Worm (Caenorhabditis elegans) whole organism, L3 larva: Measurements from ENCODE around the gene Y73B3A.4.
"Not testable (repeated sequence)": the region's sequence is repeated elsewhere in the genome, so short reads cannot be mapped to it uniquely, and the experiment has no call there.

ENCODE experiments used
- aly-2 ChIP-seq: fragments of 150-350 bp; optimal IDR thresholded peaks from 2 replicates; lab custom pipeline; 2014; ENCODE audit warnings: missing biosample characterization, missing genetic modification characterization
- ceh-16 ChIP-seq: sonication (generic microtip); optimal IDR thresholded peaks from 2 replicates; lab custom pipeline; 2017; ENCODE audit warnings: missing biosample characterization, missing genetic modification characterization
- ceh-28 ChIP-seq: fragments of 150-350 bp; optimal IDR thresholded peaks from 2 replicates; lab custom pipeline; 2014; ENCODE audit warnings: missing biosample characterization, missing genetic modification reagents, missing genetic modification characterization
- daf-12 ChIP-seq: fragments of 150-350 bp; optimal IDR thresholded peaks from 2 replicates; lab custom pipeline; 2014; ENCODE audit warnings: missing biosample characterization, missing genetic modification reagents, missing genetic modification characterization
- elt-2 ChIP-seq: sonication (generic microtip); optimal IDR thresholded peaks from 2 replicates; lab custom pipeline; 2016; ENCODE audit warnings: missing genetic modification reagents, mild to moderate bottlenecking, missing genetic modification characterization, missing compliant biosample characterization
- mdl-1 ChIP-seq: fragments of 150-350 bp; optimal IDR thresholded peaks from 2 replicates; lab custom pipeline; 2014; ENCODE audit warnings: missing biosample characterization, missing genetic modification characterization
- nfya-1 ChIP-seq: sonication (generic microtip); optimal IDR thresholded peaks from 2 replicates; lab custom pipeline; 2017; ENCODE audit warnings: missing genetic modification characterization, mild to moderate bottlenecking, missing compliant biosample characterization, antibody characterized with exemption, moderate library complexity; ENCODE audit not compliant: insufficient read depth
- nhr-25 ChIP-seq: sonication (generic microtip); optimal IDR thresholded peaks from 2 replicates; lab custom pipeline; 2017; ENCODE audit warnings: missing biosample characterization, missing genetic modification characterization
- nhr-43 ChIP-seq: sonication (generic microtip); optimal IDR thresholded peaks from 2 replicates; lab custom pipeline; 2016; ENCODE audit warnings: mild to moderate bottlenecking, missing genetic modification characterization, missing compliant biosample characterization; ENCODE audit not compliant: poor library complexity, severe bottlenecking
- sea-2 ChIP-seq: fragments of 150-350 bp; sonication (generic microtip); optimal IDR thresholded peaks from 4 replicates; lab custom pipeline; 2014; ENCODE audit warnings: missing biosample characterization, missing genetic modification reagents, missing genetic modification characterization
- snpc-4 ChIP-seq: fragments of 150-350 bp; optimal IDR thresholded peaks from 2 replicates; lab custom pipeline; 2014; ENCODE audit warnings: missing biosample characterization, missing genetic modification characterization
- unc-62 ChIP-seq: fragments of 150-350 bp; sonication (generic microtip); optimal IDR thresholded peaks from 4 replicates; lab custom pipeline; 2014; ENCODE audit warnings: missing biosample characterization, missing genetic modification reagents, missing genetic modification characterization
- zag-1 ChIP-seq: fragments of 150-350 bp; optimal IDR thresholded peaks from 2 replicates; lab custom pipeline; 2014; ENCODE audit warnings: missing biosample characterization, missing genetic modification characterization

DNA sequence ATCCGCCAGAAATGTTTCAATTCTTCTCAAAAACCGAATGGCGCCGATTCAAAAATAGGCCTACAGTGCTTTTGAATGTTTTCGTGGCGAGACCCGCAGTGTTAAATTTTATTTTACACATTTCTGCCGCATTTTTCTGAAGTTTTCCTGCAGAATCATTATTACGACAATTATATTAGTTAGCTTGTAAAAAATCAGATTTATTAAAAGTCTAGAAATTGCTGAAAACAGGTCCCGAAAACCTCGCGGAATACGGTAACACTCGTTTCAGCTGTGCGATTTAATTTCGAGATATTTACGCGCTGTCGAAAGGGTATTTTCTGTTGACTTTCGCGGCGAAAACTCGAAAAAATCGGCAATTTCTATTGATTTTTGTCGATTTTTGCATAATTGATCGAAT is 57.1 kb downstream of the Y73B3A.4 start, which contains the start of gene Y73B3A.20:
- TF ChIP-seq ceh-16 (tag; lab: Kevin White, UChicago); nhr-25 (tag; lab: Kevin White, UChicago); snpc-4 (tag; lab: Kevin White, UChicago); aly-2 (tag; lab: Kevin White, UChicago); ceh-28 (tag; lab: Kevin White, UChicago); zag-1 (tag; lab: Kevin White, UChicago); nfya-1; sea-2; mdl-1 (tag; lab: Kevin White, UChicago); nhr-43 (tag; lab: Kevin White, UChicago); elt-2; daf-12 (tag; lab: Kevin White, UChicago); unc-62 (GFP tag; lab: Kevin White, UChicago): not testable (repeated sequence)
